Fruit fly (Drosophila melanogaster): ENCODE data around the gene CG10581.
A peak's percentile ranks its signal among the peaks of the same experiment; 100 is the strongest.

CG10581 gene

DNA sequence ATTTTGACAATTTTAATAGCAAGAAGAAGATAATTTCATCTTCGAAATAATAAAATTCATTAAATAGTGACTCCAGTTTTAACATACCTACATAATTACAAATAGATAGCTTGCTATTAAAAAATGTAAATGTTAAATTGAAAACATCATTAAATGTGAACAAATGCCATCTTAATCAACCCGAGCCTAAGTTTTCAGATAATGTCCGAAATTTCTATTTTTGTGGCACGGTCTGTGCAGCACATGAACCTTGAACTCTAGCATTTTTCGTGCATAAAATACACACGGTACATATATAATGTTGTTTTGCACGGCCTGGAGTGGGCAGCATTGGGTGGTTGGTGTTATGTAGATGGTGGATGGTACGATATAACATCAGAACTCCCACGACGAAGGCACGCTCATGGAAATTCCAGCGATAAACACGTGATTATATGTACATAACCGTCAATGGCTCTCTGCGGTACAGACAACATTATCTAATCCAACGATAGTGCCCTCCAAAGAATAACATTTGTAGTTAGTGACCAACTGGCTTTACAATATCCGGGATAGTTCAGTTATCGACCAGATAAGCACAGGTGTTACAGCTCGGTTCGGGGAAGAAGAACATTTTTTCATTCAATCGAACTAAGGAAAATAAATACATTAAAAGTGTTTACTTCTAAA, 16.2 kb upstream of the CG10581 start:
- TF ChIP-seq ovo (GFP tag; optimal IDR thresholded peaks at IDR 0.05) (no peak), CG7101 (tag; optimal IDR thresholded peaks at IDR 0.05) (no peak), Mnt (GFP tag; optimal IDR thresholded peaks at IDR 0.05) (no peak), CG12768 (GFP tag; optimal IDR thresholded peaks at IDR 0.05) (no peak), CG5204 (GFP tag; optimal IDR thresholded peaks at IDR 0.05) (no peak), bab1 (GFP tag; optimal IDR thresholded peaks at IDR 0.05) (no peak), kay (GFP tag; ENCODE audit: borderline replicate concordance) (peak; percentile 15), cic (GFP tag; optimal IDR thresholded peaks at IDR 0.05) (peak; percentile 0)

DNA sequence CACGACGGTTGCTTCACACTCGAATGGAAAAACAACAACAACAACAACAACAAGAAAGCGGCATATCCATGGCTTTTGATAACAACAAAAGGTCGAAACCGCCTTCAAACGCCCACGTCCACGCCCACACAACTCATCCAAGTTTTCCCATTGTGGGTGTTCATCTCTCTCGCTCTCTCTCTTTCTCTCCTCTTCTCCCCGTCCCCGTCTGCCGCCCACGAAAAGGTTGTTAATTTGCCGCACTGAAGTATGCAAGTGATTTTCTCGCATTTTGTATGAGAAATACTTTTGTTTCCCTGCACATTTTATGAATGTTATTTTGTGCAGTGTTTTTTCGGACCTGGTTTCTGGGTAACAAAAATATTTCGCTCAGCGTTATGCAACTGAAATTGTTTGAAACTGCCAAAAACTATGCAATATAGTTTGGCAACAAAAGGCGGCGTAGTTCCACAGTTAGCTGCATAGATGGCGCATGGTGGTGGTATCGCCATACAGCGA, 15.5 kb upstream of the CG10581 start:
- TF ChIP-seq Hr96 (GFP tag; optimal IDR thresholded peaks at IDR 0.05) (peak; percentile 16), tj (GFP tag; optimal IDR thresholded peaks at IDR 0.05) (no peak), CG12768 (GFP tag; optimal IDR thresholded peaks at IDR 0.05) (no peak), bab1 (GFP tag; optimal IDR thresholded peaks at IDR 0.05) (peak; percentile 71), pad (GFP tag; optimal IDR thresholded peaks at IDR 0.05) (peak; percentile 39)

dm6 chr3L:21047734-21048657, 14.0 kb upstream of the CG10581 start:
- no peak for TF ChIP-seq Clk (GFP tag; optimal IDR thresholded peaks at IDR 0.05)
- peak; percentile 37 for TF ChIP-seq kay (GFP tag; ENCODE audit: borderline replicate concordance)

- TF ChIP-seq toe (GFP tag; optimal IDR thresholded peaks at IDR 0.05) (no peak), CG7101 (tag; optimal IDR thresholded peaks at IDR 0.05) (no peak), CG14711 (tag; optimal IDR thresholded peaks at IDR 0.05) (no peak), CG5204 (GFP tag; optimal IDR thresholded peaks at IDR 0.05) (no peak), Crg-1 (GFP tag; optimal IDR thresholded peaks at IDR 0.05) (no peak), pad (GFP tag; optimal IDR thresholded peaks at IDR 0.05) (no peak), bab1 (GFP tag; optimal IDR thresholded peaks at IDR 0.05) (no peak), Clk (GFP tag; optimal IDR thresholded peaks at IDR 0.05) (no peak), CG12768 (GFP tag; optimal IDR thresholded peaks at IDR 0.05) (no peak), tj (GFP tag; optimal IDR thresholded peaks at IDR 0.05) (no peak), kay (GFP tag; ENCODE audit: borderline replicate concordance) (no peak), Mnt (GFP tag; optimal IDR thresholded peaks at IDR 0.05) (no peak), CG7045 (GFP tag; optimal IDR thresholded peaks at IDR 0.05) (no peak), ovo (GFP tag; optimal IDR thresholded peaks at IDR 0.05) (no peak), Hr96 (GFP tag; optimal IDR thresholded peaks at IDR 0.05) (no peak), cic (GFP tag; optimal IDR thresholded peaks at IDR 0.05) (no peak), CG1620 (GFP tag; optimal IDR thresholded peaks at IDR 0.05) (no peak), CG33017 (tag; optimal IDR thresholded peaks at IDR 0.05) (no peak)
These were observed 13.0 kb upstream of the CG10581 start for dm6 chr3L:21047037-21047436.

- TF ChIP-seq CG7045 (GFP tag; optimal IDR thresholded peaks at IDR 0.05) (no peak), toe (GFP tag; optimal IDR thresholded peaks at IDR 0.05) (no peak), Clk (GFP tag; optimal IDR thresholded peaks at IDR 0.05) (no peak), CG14711 (tag; optimal IDR thresholded peaks at IDR 0.05) (no peak), bab1 (GFP tag; optimal IDR thresholded peaks at IDR 0.05) (no peak)
These were observed 12.2 kb upstream of the CG10581 start for dm6 chr3L:21046107-21046708.

DNA sequence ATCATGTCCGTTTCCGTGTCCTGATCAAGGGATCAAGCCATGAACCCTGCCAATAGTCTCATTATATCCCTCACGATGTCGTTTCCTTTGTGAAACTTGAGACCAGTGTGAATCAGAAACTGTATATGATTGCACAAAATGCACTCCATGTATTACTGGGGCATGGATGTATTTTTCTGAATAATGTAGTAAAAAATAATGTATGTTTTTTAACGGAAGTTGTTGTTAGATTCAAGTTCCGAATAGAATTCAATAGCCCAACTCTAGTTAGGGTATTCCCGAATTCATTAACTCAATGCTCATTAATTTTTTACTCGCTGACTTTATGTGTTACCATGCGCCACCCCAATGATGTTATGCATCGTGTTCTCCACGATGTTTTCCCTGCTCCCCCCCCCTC, 10.7 kb upstream of the CG10581 start:
- TF ChIP-seq CG14711 (tag; optimal IDR thresholded peaks at IDR 0.05) (no peak), tj (GFP tag; optimal IDR thresholded peaks at IDR 0.05) (no peak), Mnt (GFP tag; optimal IDR thresholded peaks at IDR 0.05) (no peak), cnc (optimal IDR thresholded peaks at IDR 0.05) (no peak), CG33017 (tag; optimal IDR thresholded peaks at IDR 0.05) (no peak), Clk (GFP tag; optimal IDR thresholded peaks at IDR 0.05) (no peak), bab1 (GFP tag; optimal IDR thresholded peaks at IDR 0.05) (no peak), CG7045 (GFP tag; optimal IDR thresholded peaks at IDR 0.05) (no peak), ovo (GFP tag; optimal IDR thresholded peaks at IDR 0.05) (no peak), CG11617 (GFP tag; optimal IDR thresholded peaks at IDR 0.05) (no peak), CG12768 (GFP tag; optimal IDR thresholded peaks at IDR 0.05) (no peak), pad (GFP tag; optimal IDR thresholded peaks at IDR 0.05) (no peak), CG5204 (GFP tag; optimal IDR thresholded peaks at IDR 0.05) (no peak), kay (GFP tag; ENCODE audit: borderline replicate concordance) (no peak), Crg-1 (GFP tag; optimal IDR thresholded peaks at IDR 0.05) (no peak), cic (GFP tag; optimal IDR thresholded peaks at IDR 0.05) (no peak), toe (GFP tag; optimal IDR thresholded peaks at IDR 0.05) (no peak)
